Worm (Caenorhabditis elegans) whole organism, midembryonic: ENCODE results near the gene Y50E8A.6.

Source experiments
- T22C8.4 ChIP-seq: fragments of 200-800 bp; sonication (Bioruptor generic); IDR thresholded peaks from 2 replicates; pipeline ENCODE4 v1.3.6; 2022; ENCODE audit warnings: missing genetic modification characterization, missing compliant biosample characterization
- cog-1 ChIP-seq: sonication (generic microtip); optimal IDR thresholded peaks from 2 replicates; lab custom pipeline; 2016; ENCODE audit warnings: missing genetic modification characterization, missing compliant biosample characterization
- flt-1 ChIP-seq: fragments of 200-800 bp; sonication (Bioruptor generic); IDR thresholded peaks from 2 replicates; pipeline ENCODE4 v1.3.6; 2022; ENCODE audit warnings: missing genetic modification characterization, missing compliant biosample characterization
- klf-2 ChIP-seq: fragments of 200-800 bp; sonication (Bioruptor generic); conservative IDR thresholded peaks from 2 replicates; pipeline ENCODE4 v1.3.6; 2022; ENCODE audit warnings: missing genetic modification reagents, missing genetic modification characterization, missing compliant biosample characterization
- med-1 ChIP-seq: sonication (generic microtip); optimal IDR thresholded peaks from 2 replicates; lab custom pipeline; 2017; ENCODE audit warnings: missing genetic modification characterization, mild to moderate bottlenecking, missing compliant biosample characterization, antibody characterized with exemption, missing genetic modification reagents; ENCODE audit not compliant: insufficient read depth
- ref-1 ChIP-seq: fragments of 200-800 bp; sonication (Bioruptor generic); conservative IDR thresholded peaks from 2 replicates; pipeline ENCODE4 v1.3.6; 2022; ENCODE audit warnings: missing genetic modification reagents, missing genetic modification characterization, missing compliant biosample characterization
- tab-1 ChIP-seq: fragments of 200-800 bp; sonication (Bioruptor generic); IDR thresholded peaks from 2 replicates; pipeline ENCODE4 v1.3.6; 2022; ENCODE audit warnings: missing genetic modification characterization, missing compliant biosample characterization
- ztf-23 ChIP-seq: fragments of 200-800 bp; sonication (Bioruptor generic); IDR thresholded peaks from 2 replicates; pipeline ENCODE4 v1.3.6; 2022; ENCODE audit warnings: missing genetic modification reagents, missing genetic modification characterization, missing compliant biosample characterization
- ztf-29 ChIP-seq: fragments of 200-800 bp; sonication (Bioruptor generic); IDR thresholded peaks from 2 replicates; pipeline ENCODE4 v1.3.6; 2022; ENCODE audit warnings: missing genetic modification reagents, missing genetic modification characterization, missing compliant biosample characterization

DNA sequence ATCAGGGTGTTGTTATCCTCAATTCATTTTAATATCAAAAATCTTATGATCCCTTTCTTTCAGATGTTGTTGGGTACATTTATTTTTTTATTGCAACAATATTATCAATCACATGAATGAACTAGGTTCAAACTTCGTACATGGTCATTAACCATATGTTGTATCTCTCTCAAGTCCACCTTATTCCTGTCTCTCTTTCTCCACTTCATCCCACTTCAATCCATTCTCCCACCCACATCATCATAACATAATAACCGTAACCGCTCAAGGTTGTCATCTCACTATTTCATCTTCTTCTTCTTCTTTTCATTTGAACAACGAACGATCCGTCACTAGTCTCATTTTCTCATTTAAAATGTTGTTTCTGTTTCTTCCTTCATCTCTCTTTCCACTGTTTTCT lies 15.7 kb downstream of the Y50E8A.6 start:
- no peak for TF ChIP-seq ztf-29 (GFP tag; lab: Robert Waterston, UW)
- no peak for TF ChIP-seq cog-1 (tag; lab: Kevin White, UChicago)
- TF ChIP-seq med-1, result no peak
- TF ChIP-seq klf-2, result no peak
- no peak for TF ChIP-seq flt-1
- TF ChIP-seq T22C8.4 (GFP tag; lab: Robert Waterston, UW), result no peak
- no peak for TF ChIP-seq ztf-23
- TF ChIP-seq tab-1 (GFP tag; lab: Robert Waterston, UW), result no peak
- TF ChIP-seq ref-1 (GFP tag; lab: Robert Waterston, UW), result no peak
